Fruit fly (Drosophila melanogaster): ENCODE measurements around the gene CG16762.

The CG16762 gene

DNA sequence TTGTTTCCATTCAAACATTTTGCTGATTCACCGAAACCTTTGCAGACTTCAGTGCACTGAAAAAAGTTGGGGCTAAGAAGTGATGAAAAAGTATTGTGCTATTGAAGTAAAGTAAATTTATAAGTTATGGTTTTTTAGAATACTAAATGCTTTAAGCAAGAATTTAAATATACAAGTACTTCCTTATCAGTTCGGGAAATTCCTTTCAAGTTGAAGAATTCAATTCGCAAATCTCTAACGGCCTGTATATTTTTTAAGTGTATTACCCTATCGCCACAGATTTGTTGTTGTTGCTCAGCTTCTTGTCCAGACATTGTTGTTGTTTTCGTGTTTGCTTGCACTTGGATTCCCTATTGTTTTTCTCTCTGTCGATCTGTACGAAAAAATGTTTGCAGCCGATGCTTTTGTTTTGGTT lies 8.0 kb downstream of the CG16762 start (continued):
- TF ChIP-seq CG1602 (GFP tag; optimal IDR thresholded peaks at IDR 0.05) (peak; percentile 39), sna (GFP tag; IDR thresholded peaks at IDR 0.05; ENCODE audit: partially characterized antibody) (no peak), Sox102F (GFP tag; optimal IDR thresholded peaks at IDR 0.05) (peak; percentile 66), GATAe (GFP tag; conservative IDR thresholded peaks at IDR 0.05) (no peak), CG8944 (GFP tag; optimal IDR thresholded peaks at IDR 0.05) (peak; percentile 43), YL-1 (GFP tag; optimal IDR thresholded peaks at IDR 0.05) (no peak), p53 (GFP tag; optimal IDR thresholded peaks at IDR 0.05) (no peak), CG17186 (GFP tag; optimal IDR thresholded peaks at IDR 0.05) (no peak), CG7357 (GFP tag; IDR thresholded peaks at IDR 0.05) (no peak), lbe (GFP tag; optimal IDR thresholded peaks at IDR 0.05) (peak; percentile 93), MTF-1 (GFP tag; optimal IDR thresholded peaks at IDR 0.05; ENCODE audit: borderline replicate concordance) (peak; percentile 45), Drgx (GFP tag; IDR thresholded peaks at IDR 0.05) (peak; percentile 78), emc (GFP tag; optimal IDR thresholded peaks at IDR 0.05) (peak; percentile 3), CG1024 (GFP tag; IDR thresholded peaks at IDR 0.05) (0 out of 2 replicates have a peak, but pooled peaks have one; percentile 9), exex (tag; optimal IDR thresholded peaks at IDR 0.05) (peak; percentile 18), CG4820 (GFP tag; optimal IDR thresholded peaks at IDR 0.05) (peak; percentile 77), CG1832 (GFP tag; optimal IDR thresholded peaks at IDR 0.05) (no peak), CG18599 (GFP tag; optimal IDR thresholded peaks at IDR 0.05) (peak; percentile 51), ci (GFP tag; IDR thresholded peaks at IDR 0.05) (peak; percentile 49; the same call in 1 of the 3 replicates), rib (GFP tag; IDR thresholded peaks at IDR 0.05) (0 out of 2 replicates have a peak, but pooled peaks have one; percentile 59), TFAM (GFP tag; optimal IDR thresholded peaks at IDR 0.05) (no peak), chm (GFP tag; IDR thresholded peaks at IDR 0.05) (no peak), sisA (GFP tag; IDR thresholded peaks at IDR 0.05) (peak; percentile 70), CG30431 (GFP tag; optimal IDR thresholded peaks at IDR 0.05) (peak; percentile 31), tup (GFP tag; optimal IDR thresholded peaks at IDR 0.05) (no peak), CG13894 (tag; optimal IDR thresholded peaks at IDR 0.05) (no peak), CG14965 (GFP tag; optimal IDR thresholded peaks at IDR 0.05; ENCODE audit: borderline replicate concordance) (peak; percentile 32), CG4617 (GFP tag; optimal IDR thresholded peaks at IDR 0.05; ENCODE audit: borderline replicate concordance) (no peak), Dek (tag; optimal IDR thresholded peaks at IDR 0.05) (peak; percentile 8), vfl (GFP tag; optimal IDR thresholded peaks at IDR 0.05) (peak; percentile 10), Gug (GFP tag; IDR thresholded peaks at IDR 0.05) (peak; percentile 35; the same call in 3 of the 4 replicates), Hmx (GFP tag; optimal IDR thresholded peaks at IDR 0.05) (peak; percentile 46), gsb (GFP tag; IDR thresholded peaks at IDR 0.05) (peak; percentile 50; the same call in 1 of the 2 replicates), cas (GFP tag; IDR thresholded peaks at IDR 0.05) (no peak), CG3838 (GFP tag; optimal IDR thresholded peaks at IDR 0.05) (no peak), crol (GFP tag; IDR thresholded peaks at IDR 0.05) (no peak), vnd (GFP tag; IDR thresholded peaks at IDR 0.05; ENCODE audit: partially characterized antibody) (no peak), CG9727 (GFP tag; optimal IDR thresholded peaks at IDR 0.05) (peak; percentile 81), bab2 (GFP tag; optimal IDR thresholded peaks at IDR 0.05) (peak; percentile 67), Sox100B (GFP tag; optimal IDR thresholded peaks at IDR 0.05) (peak; percentile 79), NfI (GFP tag; optimal IDR thresholded peaks at IDR 0.05) (peak; percentile 44), Lhr (GFP tag; optimal IDR thresholded peaks at IDR 0.05) (no peak), tin (GFP tag; optimal IDR thresholded peaks at IDR 0.05) (peak; percentile 79), CG4328 (GFP tag; optimal IDR thresholded peaks at IDR 0.05) (peak; percentile 35), stc (GFP tag; IDR thresholded peaks at IDR 0.05) (peak; percentile 66), CG12659 (GFP tag; optimal IDR thresholded peaks at IDR 0.05) (peak; percentile 32), CG34422 (GFP tag; IDR thresholded peaks at IDR 0.05) (0 out of 3 replicates have a peak, but pooled peaks have one; percentile 50), Chrac-16 (GFP tag; optimal IDR thresholded peaks at IDR 0.05) (peak; percentile 40), CG12236 (GFP tag; optimal IDR thresholded peaks at IDR 0.05) (peak; percentile 44), ems (GFP tag; optimal IDR thresholded peaks at IDR 0.05) (peak; percentile 68), ATbp (GFP tag; optimal IDR thresholded peaks at IDR 0.05) (peak; percentile 64)
